Fruit fly (Drosophila melanogaster): Measurements from ENCODE around the gene CG7330.

CG7330 gene

dm6 chr3L:18164804-18165203 is 16.1 kb downstream of the CG7330 start:
- no peak for TF ChIP-seq h (optimal IDR thresholded peaks at IDR 0.05)
- TF ChIP-seq Sin3A (optimal IDR thresholded peaks at IDR 0.05) = no peak
- TF ChIP-seq Myc (optimal IDR thresholded peaks at IDR 0.05) = no peak
- no peak for TF ChIP-seq psq (optimal IDR thresholded peaks at IDR 0.05)
- TF ChIP-seq ttk (optimal IDR thresholded peaks at IDR 0.05) = no peak
- TF ChIP-seq insv (optimal IDR thresholded peaks at IDR 0.05) = no peak

dm6 chr3L:18166977-18167528 is 18.3 kb downstream of the CG7330 start:
- TF ChIP-seq insv (optimal IDR thresholded peaks at IDR 0.05) = no peak
- no peak for TF ChIP-seq h (optimal IDR thresholded peaks at IDR 0.05)
- no peak for TF ChIP-seq psq (optimal IDR thresholded peaks at IDR 0.05)
- TF ChIP-seq Myc (optimal IDR thresholded peaks at IDR 0.05) = no peak
- TF ChIP-seq ttk (optimal IDR thresholded peaks at IDR 0.05) = no peak
- TF ChIP-seq Sin3A (optimal IDR thresholded peaks at IDR 0.05) = no peak

- TF ChIP-seq insv (optimal IDR thresholded peaks at IDR 0.05) (no peak), h (optimal IDR thresholded peaks at IDR 0.05) (no peak), psq (optimal IDR thresholded peaks at IDR 0.05) (no peak), Sin3A (optimal IDR thresholded peaks at IDR 0.05) (no peak), ttk (optimal IDR thresholded peaks at IDR 0.05) (no peak), Myc (optimal IDR thresholded peaks at IDR 0.05) (no peak)
Observed at dm6 chr3L:18171093-18171492, 22.4 kb downstream of the CG7330 start.

- no peak for TF ChIP-seq ttk (optimal IDR thresholded peaks at IDR 0.05)
- no peak for TF ChIP-seq psq (optimal IDR thresholded peaks at IDR 0.05)
- TF ChIP-seq Sin3A (optimal IDR thresholded peaks at IDR 0.05) = no peak
- no peak for TF ChIP-seq insv (optimal IDR thresholded peaks at IDR 0.05)
- TF ChIP-seq h (optimal IDR thresholded peaks at IDR 0.05) = no peak
- no peak for TF ChIP-seq Myc (optimal IDR thresholded peaks at IDR 0.05)
Observed at dm6 chr3L:18172064-18172696, 23.5 kb downstream of the CG7330 start.

dm6 chr3L:18173668-18174067 is 24.9 kb downstream of the CG7330 start:
- TF ChIP-seq Myc (optimal IDR thresholded peaks at IDR 0.05) = no peak
- TF ChIP-seq Sin3A (optimal IDR thresholded peaks at IDR 0.05) = no peak
- no peak for TF ChIP-seq insv (optimal IDR thresholded peaks at IDR 0.05)
- TF ChIP-seq h (optimal IDR thresholded peaks at IDR 0.05) = no peak
- no peak for TF ChIP-seq ttk (optimal IDR thresholded peaks at IDR 0.05)
- TF ChIP-seq psq (optimal IDR thresholded peaks at IDR 0.05) = no peak

- TF ChIP-seq Myc (optimal IDR thresholded peaks at IDR 0.05) (no peak), psq (optimal IDR thresholded peaks at IDR 0.05) (no peak), insv (optimal IDR thresholded peaks at IDR 0.05) (no peak), ttk (optimal IDR thresholded peaks at IDR 0.05) (no peak), Sin3A (optimal IDR thresholded peaks at IDR 0.05) (no peak), h (optimal IDR thresholded peaks at IDR 0.05) (no peak)
Observed at dm6 chr3L:18174833-18175232, 26.1 kb downstream of the CG7330 start.

dm6 chr3L:18179564-18180201 is 31.0 kb downstream of the CG7330 start:
- TF ChIP-seq psq (optimal IDR thresholded peaks at IDR 0.05) (no peak), ttk (optimal IDR thresholded peaks at IDR 0.05) (no peak), Sin3A (optimal IDR thresholded peaks at IDR 0.05) (no peak), Myc (optimal IDR thresholded peaks at IDR 0.05) (no peak), h (optimal IDR thresholded peaks at IDR 0.05) (no peak)

- TF ChIP-seq Sin3A (optimal IDR thresholded peaks at IDR 0.05) (no peak), Myc (optimal IDR thresholded peaks at IDR 0.05) (no peak), psq (optimal IDR thresholded peaks at IDR 0.05) (no peak), h (optimal IDR thresholded peaks at IDR 0.05) (no peak)
Observed at dm6 chr3L:18181900-18182299, 33.2 kb downstream of the CG7330 start.

- no peak for TF ChIP-seq Sin3A (optimal IDR thresholded peaks at IDR 0.05)
- no peak for TF ChIP-seq Myc (optimal IDR thresholded peaks at IDR 0.05)
- no peak for TF ChIP-seq ttk (optimal IDR thresholded peaks at IDR 0.05)
- TF ChIP-seq insv (optimal IDR thresholded peaks at IDR 0.05) = no peak
- no peak for TF ChIP-seq psq (optimal IDR thresholded peaks at IDR 0.05)
- TF ChIP-seq h (optimal IDR thresholded peaks at IDR 0.05) = no peak
Observed at dm6 chr3L:18183928-18184327, 35.2 kb downstream of the CG7330 start.

- TF ChIP-seq Sin3A (optimal IDR thresholded peaks at IDR 0.05) (no peak), psq (optimal IDR thresholded peaks at IDR 0.05) (no peak), ttk (optimal IDR thresholded peaks at IDR 0.05) (no peak), insv (optimal IDR thresholded peaks at IDR 0.05) (no peak), Myc (optimal IDR thresholded peaks at IDR 0.05) (no peak), h (optimal IDR thresholded peaks at IDR 0.05) (no peak)
Observed at dm6 chr3L:18184762-18185161, 36.0 kb downstream of the CG7330 start.

dm6 chr3L:18185542-18186312 is 37.0 kb downstream of the CG7330 start, which contains the start of gene hid:
Gene hid, minus strand, starts transcription at chr3L:18185641.
- TF ChIP-seq Myc (optimal IDR thresholded peaks at IDR 0.05) = no peak
- no peak for TF ChIP-seq insv (optimal IDR thresholded peaks at IDR 0.05)
- no peak for TF ChIP-seq psq (optimal IDR thresholded peaks at IDR 0.05)
- TF ChIP-seq h (optimal IDR thresholded peaks at IDR 0.05) = no peak
- no peak for TF ChIP-seq Sin3A (optimal IDR thresholded peaks at IDR 0.05)
- no peak for TF ChIP-seq ttk (optimal IDR thresholded peaks at IDR 0.05)

- TF ChIP-seq psq (optimal IDR thresholded peaks at IDR 0.05) (no peak), ttk (optimal IDR thresholded peaks at IDR 0.05) (no peak), Myc (optimal IDR thresholded peaks at IDR 0.05) (no peak), insv (optimal IDR thresholded peaks at IDR 0.05) (no peak), Sin3A (optimal IDR thresholded peaks at IDR 0.05) (no peak), h (optimal IDR thresholded peaks at IDR 0.05) (no peak)
Observed at dm6 chr3L:18186313-18186625, 37.5 kb downstream of the CG7330 start.

All from Kc167 (cell line).